Worm (Caenorhabditis elegans): Measurements from ENCODE around the gene K01A2.10.

Gene K01A2.10

ce11 chrII:323048-323776 is at the start of gene K01A2.10:
TSS of gene K01A2.10 (minus strand) at chrII:323098.
- TF ChIP-seq ref-1 (GFP tag; conservative IDR thresholded peaks at IDR 0.05) = no peak
- TF ChIP-seq ztf-29 (GFP tag; IDR thresholded peaks at IDR 0.05) = no peak
- TF ChIP-seq flt-1 (GFP tag; IDR thresholded peaks at IDR 0.05) = no peak
- no peak for TF ChIP-seq ztf-23 (GFP tag; IDR thresholded peaks at IDR 0.05)
- TF ChIP-seq klf-2 (GFP tag; conservative IDR thresholded peaks at IDR 0.05) = no peak
- TF ChIP-seq T22C8.4 (GFP tag; IDR thresholded peaks at IDR 0.05) = no peak
- no peak for TF ChIP-seq med-1 (GFP tag; optimal IDR thresholded peaks at IDR 0.05; ENCODE audit: insufficient read depth)
- TF ChIP-seq cog-1 (tag; optimal IDR thresholded peaks at IDR 0.05) = no peak
- TF ChIP-seq tab-1 (GFP tag; IDR thresholded peaks at IDR 0.05) = no peak

- TF ChIP-seq ref-1 (GFP tag; conservative IDR thresholded peaks at IDR 0.05) (no peak), ztf-23 (GFP tag; IDR thresholded peaks at IDR 0.05) (no peak), tab-1 (GFP tag; IDR thresholded peaks at IDR 0.05) (no peak), ztf-29 (GFP tag; IDR thresholded peaks at IDR 0.05) (no peak), med-1 (GFP tag; optimal IDR thresholded peaks at IDR 0.05; ENCODE audit: insufficient read depth) (no peak), flt-1 (GFP tag; IDR thresholded peaks at IDR 0.05) (no peak), T22C8.4 (GFP tag; IDR thresholded peaks at IDR 0.05) (no peak), klf-2 (GFP tag; conservative IDR thresholded peaks at IDR 0.05) (no peak), cog-1 (tag; optimal IDR thresholded peaks at IDR 0.05) (no peak)
These were observed 49.3 kb upstream of the K01A2.10 start for ce11 chrII:372235-372634.

DNA sequence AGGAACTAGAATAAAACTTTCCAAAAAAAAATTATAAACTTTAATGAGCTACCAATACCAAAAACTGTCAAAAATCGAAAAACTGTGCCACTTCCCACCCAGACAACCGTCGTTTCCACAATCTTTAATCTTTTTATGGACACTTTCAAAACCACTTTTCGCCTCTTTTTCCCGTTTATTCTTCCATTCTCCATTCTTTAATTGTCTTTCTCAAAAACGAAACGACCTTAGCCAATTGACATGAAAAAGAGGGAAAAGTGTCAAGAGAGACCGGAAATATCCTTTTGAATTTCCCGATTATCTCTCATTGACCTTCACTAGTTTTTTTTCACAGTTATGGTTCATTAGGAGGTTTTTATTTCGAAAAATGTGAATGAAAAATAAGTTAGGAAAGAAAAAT is 48.7 kb upstream of the K01A2.10 start:
- no peak for TF ChIP-seq klf-2 (GFP tag; conservative IDR thresholded peaks at IDR 0.05)
- no peak for TF ChIP-seq tab-1 (GFP tag; IDR thresholded peaks at IDR 0.05)
- no peak for TF ChIP-seq T22C8.4 (GFP tag; IDR thresholded peaks at IDR 0.05)
- no peak for TF ChIP-seq flt-1 (GFP tag; IDR thresholded peaks at IDR 0.05)

ce11 chrII:370394-370793 is 47.5 kb upstream of the K01A2.10 start:
- TF ChIP-seq med-1 (GFP tag; optimal IDR thresholded peaks at IDR 0.05; ENCODE audit: insufficient read depth) = no peak

- no peak for TF ChIP-seq ztf-23 (GFP tag; IDR thresholded peaks at IDR 0.05)
- TF ChIP-seq ztf-29 (GFP tag; IDR thresholded peaks at IDR 0.05) = no peak
- no peak for TF ChIP-seq klf-2 (GFP tag; conservative IDR thresholded peaks at IDR 0.05)
- TF ChIP-seq med-1 (GFP tag; optimal IDR thresholded peaks at IDR 0.05; ENCODE audit: insufficient read depth) = no peak
These were observed 44.6 kb upstream of the K01A2.10 start, which contains the start of gene ptr-3 for ce11 chrII:367455-367854. TSS of gene ptr-3 (minus strand) at chrII:367555.

DNA sequence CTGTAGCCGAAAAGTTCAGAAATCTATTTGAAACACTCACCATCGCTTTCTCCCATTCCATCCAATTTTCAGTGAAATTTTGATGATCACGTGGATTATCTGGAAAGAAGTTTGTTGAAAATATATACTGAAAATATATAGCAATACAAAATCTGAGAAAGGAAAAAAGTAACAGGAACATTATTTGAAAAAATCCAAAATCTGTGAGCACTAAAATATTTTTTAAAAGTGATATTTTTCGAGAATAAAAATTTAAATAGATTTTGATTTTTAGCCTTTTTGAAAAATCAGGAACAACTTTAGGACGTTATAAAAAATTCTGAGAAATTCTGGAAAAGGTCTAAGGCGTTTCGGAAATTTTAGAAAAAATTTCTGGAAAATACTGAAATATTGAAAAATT is 34.1 kb upstream of the K01A2.10 start, which contains the start of gene dmsr-4:
dmsr-4 (minus strand) TSS at position 101 of the 400 bp plus-strand sequence.
- no peak for TF ChIP-seq med-1 (GFP tag; optimal IDR thresholded peaks at IDR 0.05; ENCODE audit: insufficient read depth)
- no peak for TF ChIP-seq T22C8.4 (GFP tag; IDR thresholded peaks at IDR 0.05)
- no peak for TF ChIP-seq cog-1 (tag; optimal IDR thresholded peaks at IDR 0.05)
- TF ChIP-seq ztf-23 (GFP tag; IDR thresholded peaks at IDR 0.05) = no peak
- TF ChIP-seq ref-1 (GFP tag; conservative IDR thresholded peaks at IDR 0.05) = no peak

DNA sequence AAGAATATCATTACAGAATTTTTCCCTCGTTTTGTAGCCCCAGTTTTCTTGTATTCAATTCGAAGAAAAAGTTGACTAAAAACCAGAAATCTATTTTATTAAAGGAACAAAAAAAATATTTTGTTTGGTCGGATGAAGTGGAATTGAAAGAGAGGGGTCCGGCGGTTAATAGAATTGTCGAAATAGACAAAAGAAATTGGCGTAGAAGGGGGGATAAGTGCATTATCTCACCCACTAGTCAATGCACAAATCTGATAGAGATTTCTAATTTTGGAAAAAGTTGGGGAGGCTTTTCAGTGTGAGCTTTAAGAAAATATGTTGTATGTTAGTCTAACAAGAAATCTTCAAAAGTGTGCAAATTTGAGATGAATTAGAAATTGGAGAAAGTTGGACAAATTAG is 31.6 kb upstream of the K01A2.10 start:
- TF ChIP-seq cog-1 (tag; optimal IDR thresholded peaks at IDR 0.05) (no peak), tab-1 (GFP tag; IDR thresholded peaks at IDR 0.05) (no peak), ztf-23 (GFP tag; IDR thresholded peaks at IDR 0.05) (no peak), med-1 (GFP tag; optimal IDR thresholded peaks at IDR 0.05; ENCODE audit: insufficient read depth) (no peak), ref-1 (GFP tag; conservative IDR thresholded peaks at IDR 0.05) (no peak), T22C8.4 (GFP tag; IDR thresholded peaks at IDR 0.05) (no peak), klf-2 (GFP tag; conservative IDR thresholded peaks at IDR 0.05) (no peak), ztf-29 (GFP tag; IDR thresholded peaks at IDR 0.05) (no peak), flt-1 (GFP tag; IDR thresholded peaks at IDR 0.05) (no peak)

DNA sequence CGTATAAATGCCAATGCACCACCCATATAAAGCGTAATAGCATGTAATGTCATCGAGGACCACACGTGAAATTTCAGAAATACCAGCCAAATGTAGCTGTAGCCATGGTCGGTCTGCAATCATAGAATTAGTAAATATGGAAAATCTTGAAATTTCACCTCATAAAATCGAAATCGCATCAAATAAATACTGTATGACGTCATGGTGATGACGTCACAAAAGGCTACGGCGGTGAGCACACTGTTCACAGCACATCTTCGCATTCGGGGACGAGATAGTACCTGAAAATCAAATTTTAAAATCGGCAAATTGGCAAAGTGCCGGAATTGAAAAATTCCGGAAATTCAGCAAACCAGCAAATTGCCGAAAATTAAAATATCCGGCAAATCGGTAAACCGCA is 26.9 kb upstream of the K01A2.10 start:
- no peak for TF ChIP-seq klf-2 (GFP tag; conservative IDR thresholded peaks at IDR 0.05)
- TF ChIP-seq med-1 (GFP tag; optimal IDR thresholded peaks at IDR 0.05; ENCODE audit: insufficient read depth) = no peak
- no peak for TF ChIP-seq ztf-23 (GFP tag; IDR thresholded peaks at IDR 0.05)

DNA sequence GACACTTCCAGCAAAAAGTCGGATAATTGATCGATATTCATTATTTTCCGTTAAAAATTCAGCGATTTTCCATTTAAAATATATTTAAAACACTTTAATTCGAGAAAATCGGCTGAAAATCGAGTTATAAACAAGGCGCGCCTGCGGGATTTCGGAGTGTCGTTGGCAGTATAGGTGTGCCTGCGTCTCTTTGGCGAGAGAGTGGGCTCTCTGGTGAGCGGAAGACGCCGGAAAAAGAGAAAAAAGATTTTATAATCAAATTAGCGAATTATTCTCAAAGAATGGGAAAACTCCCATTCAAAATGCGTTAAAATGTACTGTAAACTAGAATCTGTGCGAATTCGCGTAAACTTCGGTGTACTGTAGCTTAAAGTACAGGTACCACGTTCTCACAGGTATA is 24.8 kb upstream of the K01A2.10 start, which contains the start of gene D1069.3:
D1069.3 (minus strand) TSS at position 158 of the 400 bp plus-strand sequence.
- no peak for TF ChIP-seq flt-1 (GFP tag; IDR thresholded peaks at IDR 0.05)
- 0 out of 2 replicates have a peak, but pooled peaks have one; percentile 0 for TF ChIP-seq T22C8.4 (GFP tag; IDR thresholded peaks at IDR 0.05)
- no peak for TF ChIP-seq ztf-29 (GFP tag; IDR thresholded peaks at IDR 0.05)

ce11 chrII:341282-341681 is 18.4 kb upstream of the K01A2.10 start:
- TF ChIP-seq cog-1 (tag; optimal IDR thresholded peaks at IDR 0.05) (no peak), flt-1 (GFP tag; IDR thresholded peaks at IDR 0.05) (no peak), tab-1 (GFP tag; IDR thresholded peaks at IDR 0.05) (no peak), ref-1 (GFP tag; conservative IDR thresholded peaks at IDR 0.05) (no peak), ztf-23 (GFP tag; IDR thresholded peaks at IDR 0.05) (no peak), T22C8.4 (GFP tag; IDR thresholded peaks at IDR 0.05) (no peak), ztf-29 (GFP tag; IDR thresholded peaks at IDR 0.05) (no peak), klf-2 (GFP tag; conservative IDR thresholded peaks at IDR 0.05) (no peak), med-1 (GFP tag; optimal IDR thresholded peaks at IDR 0.05; ENCODE audit: insufficient read depth) (no peak)

- TF ChIP-seq klf-2 (GFP tag; conservative IDR thresholded peaks at IDR 0.05) (no peak), T22C8.4 (GFP tag; IDR thresholded peaks at IDR 0.05) (no peak), med-1 (GFP tag; optimal IDR thresholded peaks at IDR 0.05; ENCODE audit: insufficient read depth) (no peak), cog-1 (tag; optimal IDR thresholded peaks at IDR 0.05) (no peak), ref-1 (GFP tag; conservative IDR thresholded peaks at IDR 0.05) (no peak), tab-1 (GFP tag; IDR thresholded peaks at IDR 0.05) (no peak), ztf-29 (GFP tag; IDR thresholded peaks at IDR 0.05) (no peak), flt-1 (GFP tag; IDR thresholded peaks at IDR 0.05) (no peak), ztf-23 (GFP tag; IDR thresholded peaks at IDR 0.05) (no peak)
These were observed 17.8 kb upstream of the K01A2.10 start for ce11 chrII:340714-341113.
